Worm (Caenorhabditis elegans): Measurements from ENCODE around the gene picd-1.
A peak's percentile ranks its signal among the peaks of the same experiment; 100 is the strongest.

Gene picd-1

ce11 chrV:104474-104873, at the start of gene picd-1:
TSS of gene picd-1 (plus strand) at chrV:104825.
- TF ChIP-seq nhr-12 (tag; optimal IDR thresholded peaks at IDR 0.05) (no peak), nhr-77 (tag; optimal IDR thresholded peaks at IDR 0.05) (no peak), ceh-16 (tag; optimal IDR thresholded peaks at IDR 0.05) (no peak), nhr-6 (tag; optimal IDR thresholded peaks at IDR 0.05) (no peak), sma-9 (GFP tag; optimal IDR thresholded peaks at IDR 0.05) (no peak), sma-9 (tag; optimal IDR thresholded peaks at IDR 0.05) (no peak), blmp-1 (tag; optimal IDR thresholded peaks at IDR 0.05; ENCODE audit: insufficient read depth) (no peak), nhr-129 (tag; optimal IDR thresholded peaks at IDR 0.05) (peak; percentile 70), elt-3 (tag; optimal IDR thresholded peaks at IDR 0.05) (no peak), C34F6.9 (tag; optimal IDR thresholded peaks at IDR 0.05) (peak; percentile 67), crh-2 (tag; optimal IDR thresholded peaks at IDR 0.05) (peak; percentile 74), ztf-11 (tag; optimal IDR thresholded peaks at IDR 0.05) (no peak), lin-11 (tag; optimal IDR thresholded peaks at IDR 0.05) (peak; percentile 90), skn-1 (tag; optimal IDR thresholded peaks at IDR 0.05) (no peak), sem-4 (tag; optimal IDR thresholded peaks at IDR 0.05) (peak; percentile 42), alr-1 (tag; optimal IDR thresholded peaks at IDR 0.05) (no peak), dmd-4 (tag; optimal IDR thresholded peaks at IDR 0.05) (no peak), lin-13 (GFP tag; optimal IDR thresholded peaks at IDR 0.05) (peak; percentile 83), ama-1 (optimal IDR thresholded peaks at IDR 0.05) (peak; percentile 0), F13H6.1 (tag; optimal IDR thresholded peaks at IDR 0.05) (no peak), nhr-10 (tag; optimal IDR thresholded peaks at IDR 0.05) (no peak), unc-39 (tag; optimal IDR thresholded peaks at IDR 0.05) (no peak), peb-1 (tag; optimal IDR thresholded peaks at IDR 0.05) (no peak), nhr-23 (tag; optimal IDR thresholded peaks at IDR 0.05) (no peak), nhr-237 (tag; optimal IDR thresholded peaks at IDR 0.05) (no peak), ZK546.5 (tag; optimal IDR thresholded peaks at IDR 0.05) (no peak), zag-1 (tag; optimal IDR thresholded peaks at IDR 0.05) (no peak), gmeb-1 (tag; optimal IDR thresholded peaks at IDR 0.05) (peak; percentile 79), nhr-11 (tag; optimal IDR thresholded peaks at IDR 0.05) (no peak), egl-27 (tag; optimal IDR thresholded peaks at IDR 0.05) (no peak), mdl-1 (tag; optimal IDR thresholded peaks at IDR 0.05) (no peak), lin-39 (tag; optimal IDR thresholded peaks at IDR 0.05) (no peak), nhr-21 (tag; optimal IDR thresholded peaks at IDR 0.05) (peak; percentile 61), ceh-82 (tag; optimal IDR thresholded peaks at IDR 0.05) (no peak), mab-5 (tag; optimal IDR thresholded peaks at IDR 0.05) (no peak), snpc-4 (tag; optimal IDR thresholded peaks at IDR 0.05) (peak; percentile 57), nhr-25 (tag; optimal IDR thresholded peaks at IDR 0.05) (peak; percentile 67), ztf-4 (tag; optimal IDR thresholded peaks at IDR 0.05) (peak; percentile 33), unc-55 (GFP tag; optimal IDR thresholded peaks at IDR 0.05) (peak; percentile 92), mbf-1 (tag; optimal IDR thresholded peaks at IDR 0.05) (no peak), Y55F3AM.14 (GFP tag; optimal IDR thresholded peaks at IDR 0.05) (no peak), sma-3 (GFP tag; optimal IDR thresholded peaks at IDR 0.05) (peak; percentile 78), R02D3.7 (tag; optimal IDR thresholded peaks at IDR 0.05) (peak; percentile 66), elt-1 (tag; optimal IDR thresholded peaks at IDR 0.05) (no peak), fos-1 (tag; optimal IDR thresholded peaks at IDR 0.05) (peak; percentile 51), lsy-2 (tag; optimal IDR thresholded peaks at IDR 0.05) (peak in 1 of 2 experiments; percentile 84), aly-2 (tag; optimal IDR thresholded peaks at IDR 0.05) (no peak), unc-62 (GFP tag; optimal IDR thresholded peaks at IDR 0.05) (no peak), ztf-1 (GFP tag; conservative IDR thresholded peaks at IDR 0.05) (no peak)

Data from whole organism, L2 larva.